Worm (Caenorhabditis elegans) whole organism, young adult: Measurements from ENCODE around the gene C47E12.13.

Source experiments
- B0261.1 ChIP-seq: sonication (generic microtip); optimal IDR thresholded peaks from 2 replicates; lab custom pipeline; 2016; ENCODE audit warnings: mild to moderate bottlenecking, missing genetic modification characterization, moderate library complexity, missing compliant biosample characterization
- C17E4.6 ChIP-seq: fragments of 200-800 bp; sonication (Bioruptor generic); IDR thresholded peaks from 2 replicates; pipeline ENCODE4 v1.3.6; 2022; ENCODE audit warnings: missing genetic modification reagents, missing genetic modification characterization, missing compliant biosample characterization
- F10E7.11 ChIP-seq: sonication (generic microtip); optimal IDR thresholded peaks from 2 replicates; lab custom pipeline; 2017; ENCODE audit warnings: mild to moderate bottlenecking, missing genetic modification characterization, moderate library complexity, missing compliant biosample characterization
- F23B12.7 ChIP-seq: sonication (generic microtip); optimal IDR thresholded peaks from 2 replicates; lab custom pipeline; 2017; ENCODE audit warnings: missing genetic modification characterization, mild to moderate bottlenecking, missing compliant biosample characterization, antibody characterized with exemption, moderate library complexity; ENCODE audit not compliant: insufficient read depth
- F37B4.10 ChIP-seq: fragments of 200-800 bp; sonication (Bioruptor generic); IDR thresholded peaks from 2 replicates; pipeline ENCODE4 v1.3.6; 2022; ENCODE audit warnings: missing genetic modification characterization, missing compliant biosample characterization
- K11D2.4 ChIP-seq: fragments of 200-800 bp; sonication (Bioruptor generic); IDR thresholded peaks from 2 replicates; pipeline ENCODE4 v1.3.6; 2022; ENCODE audit warnings: missing genetic modification reagents, missing genetic modification characterization, missing compliant biosample characterization
- K12H6.12 ChIP-seq: fragments of 200-800 bp; sonication (Bioruptor generic); optimal IDR thresholded peaks from 2 replicates; lab custom pipeline; 2018; ENCODE audit warnings: mild to moderate bottlenecking, missing genetic modification characterization, missing compliant biosample characterization
- T26A5.8 ChIP-seq: sonication (generic microtip); optimal IDR thresholded peaks from 2 replicates; lab custom pipeline; 2016; ENCODE audit warnings: missing genetic modification characterization, missing compliant biosample characterization
- Y53F4B.3 ChIP-seq: fragments of 200-800 bp; sonication (Bioruptor generic); IDR thresholded peaks from 2 replicates; pipeline ENCODE4 v1.3.6; 2022; ENCODE audit warnings: missing genetic modification reagents, missing genetic modification characterization, missing compliant biosample characterization
- Y56A3A.18 ChIP-seq: fragments of 200-800 bp; sonication (Bioruptor generic); IDR thresholded peaks from 2 replicates; pipeline ENCODE4 v1.3.6; 2022; ENCODE audit warnings: missing genetic modification reagents, missing genetic modification characterization, missing compliant biosample characterization
- Y67H2A.10 ChIP-seq: fragments of 200-800 bp; sonication (Bioruptor generic); conservative IDR thresholded peaks from 2 replicates; pipeline ENCODE4 v1.3.6; 2022; ENCODE audit warnings: missing genetic modification reagents, missing genetic modification characterization, missing compliant biosample characterization
- Y79H2A.3 ChIP-seq: fragments of 200-800 bp; sonication (Bioruptor generic); conservative IDR thresholded peaks from 2 replicates; pipeline ENCODE4 v1.3.6; 2022; ENCODE audit warnings: missing genetic modification reagents, missing genetic modification characterization, missing compliant biosample characterization
- Y95B8A.8 ChIP-seq: fragments of 200-800 bp; sonication (Bioruptor generic); IDR thresholded peaks from 2 replicates; pipeline ENCODE4 v1.3.6; 2022; ENCODE audit warnings: missing genetic modification reagents, missing genetic modification characterization, missing compliant biosample characterization
- akir-1 ChIP-seq: fragments of 200-800 bp; sonication (Bioruptor generic); optimal IDR thresholded peaks from 2 replicates; lab custom pipeline; 2018; ENCODE audit warnings: mild to moderate bottlenecking, missing genetic modification characterization, moderate library complexity, missing compliant biosample characterization
- aptf-2 ChIP-seq: fragments of 200-800 bp; sonication (Bioruptor generic); conservative IDR thresholded peaks from 2 replicates; pipeline ENCODE4 v1.3.6; 2022; ENCODE audit warnings: missing genetic modification reagents, missing genetic modification characterization, missing compliant biosample characterization
- bed-1 ChIP-seq: fragments of 200-800 bp; sonication (Bioruptor generic); IDR thresholded peaks from 2 replicates; pipeline ENCODE4 v1.3.6; 2022; ENCODE audit warnings: missing genetic modification reagents, missing genetic modification characterization, missing compliant biosample characterization
- cebp-1 ChIP-seq, 2 experiments: fragments of 200-800 bp in 1 of 2; sonication (Bioruptor generic) in 1 of 2; sonication (generic microtip) in 1 of 2; IDR thresholded peaks in 1 of 2; optimal IDR thresholded peaks in 1 of 2; 2 replicates each; pipeline versions ENCODE4 v1.3.6 to Lab custom; 2017 to 2022; ENCODE audit warnings: missing compliant biosample characterization in 2 of 2, missing genetic modification characterization in 2 of 2, mild to moderate bottlenecking in 1 of 2, missing genetic modification reagents in 1 of 2, moderate library complexity in 1 of 2
- cebp-2 ChIP-seq: fragments of 200-800 bp; sonication (Bioruptor generic); IDR thresholded peaks from 2 replicates; pipeline ENCODE4 v1.3.6; 2022; ENCODE audit warnings: missing genetic modification characterization, missing compliant biosample characterization
- ceh-100 ChIP-seq: fragments of 200-800 bp; sonication (Bioruptor generic); IDR thresholded peaks from 2 replicates; pipeline ENCODE4 v1.3.6; 2022; ENCODE audit warnings: missing genetic modification reagents, missing genetic modification characterization, missing compliant biosample characterization
- dox-1 ChIP-seq: fragments of 200-800 bp; sonication (Bioruptor generic); IDR thresholded peaks from 2 replicates; pipeline ENCODE4 v1.3.6; 2022; ENCODE audit warnings: missing genetic modification reagents, missing genetic modification characterization, missing compliant biosample characterization
- egl-18 ChIP-seq: fragments of 200-800 bp; sonication (Bioruptor generic); IDR thresholded peaks from 2 replicates; pipeline ENCODE4 v1.3.6; 2022; ENCODE audit warnings: missing genetic modification reagents, missing genetic modification characterization, missing compliant biosample characterization
- egl-44 ChIP-seq: fragments of 200-800 bp; sonication (Bioruptor generic); IDR thresholded peaks from 2 replicates; pipeline ENCODE4 v1.3.6; 2022; ENCODE audit warnings: missing genetic modification reagents, missing genetic modification characterization, missing compliant biosample characterization
- ekl-4 ChIP-seq: fragments of 200-800 bp; sonication (Bioruptor generic); IDR thresholded peaks from 2 replicates; pipeline ENCODE4 v1.3.6; 2022; ENCODE audit warnings: missing genetic modification reagents, missing genetic modification characterization, missing compliant biosample characterization
- gei-17 ChIP-seq: fragments of 200-800 bp; sonication (Bioruptor generic); optimal IDR thresholded peaks from 2 replicates; lab custom pipeline; 2018; ENCODE audit warnings: mild to moderate bottlenecking, missing genetic modification characterization, missing compliant biosample characterization
- hrde-1 ChIP-seq: sonication (generic microtip); optimal IDR thresholded peaks from 2 replicates; lab custom pipeline; 2016; ENCODE audit warnings: missing genetic modification characterization, mild to moderate bottlenecking, missing compliant biosample characterization, moderate library complexity, missing genotype, missing genetic modification reagents, borderline replicate concordance
- hsf-1 ChIP-seq: fragments of 200-800 bp; sonication (Bioruptor generic); IDR thresholded peaks from 2 replicates; pipeline ENCODE4 v1.3.6; 2022; ENCODE audit warnings: missing genetic modification reagents, missing genetic modification characterization, missing compliant biosample characterization
- let-526 ChIP-seq: fragments of 200-800 bp; sonication (Bioruptor generic); IDR thresholded peaks from 2 replicates; pipeline ENCODE4 v1.3.6; 2022; ENCODE audit warnings: missing genetic modification reagents, missing genetic modification characterization, missing compliant biosample characterization
- lin-40 ChIP-seq: sonication (generic microtip); optimal IDR thresholded peaks from 2 replicates; lab custom pipeline; 2016; ENCODE audit warnings: missing genetic modification characterization, mild to moderate bottlenecking, missing compliant biosample characterization, missing genotype, missing genetic modification reagents
- madf-10 ChIP-seq: sonication (generic microtip); optimal IDR thresholded peaks from 2 replicates; lab custom pipeline; 2016; ENCODE audit warnings: mild to moderate bottlenecking, missing genetic modification characterization, missing compliant biosample characterization
- madf-8 ChIP-seq: fragments of 200-800 bp; sonication (Bioruptor generic); conservative IDR thresholded peaks from 2 replicates; pipeline ENCODE4 v1.3.6; 2022; ENCODE audit warnings: missing genetic modification reagents, missing genetic modification characterization, missing compliant biosample characterization
- mel-28 ChIP-seq: sonication (generic microtip); optimal IDR thresholded peaks from 2 replicates; lab custom pipeline; 2016; ENCODE audit warnings: borderline replicate concordance, mild to moderate bottlenecking, missing genetic modification characterization, missing compliant biosample characterization
- mxl-1 ChIP-seq: sonication (generic microtip); optimal IDR thresholded peaks from 2 replicates; lab custom pipeline; 2016; ENCODE audit warnings: missing genetic modification characterization, missing compliant biosample characterization
- nhr-179 ChIP-seq: sonication (generic microtip); optimal IDR thresholded peaks from 2 replicates; lab custom pipeline; 2016; ENCODE audit warnings: mild to moderate bottlenecking, missing genetic modification characterization, missing compliant biosample characterization
- nhr-90 ChIP-seq: sonication (generic microtip); optimal IDR thresholded peaks from 2 replicates; lab custom pipeline; 2016; ENCODE audit warnings: missing genotype, mild to moderate bottlenecking, missing genetic modification characterization, missing compliant biosample characterization
- rec-8 ChIP-seq, 2 experiments: sonication (generic microtip); optimal IDR thresholded peaks; 2 replicates each; lab custom pipeline; 2016; ENCODE audit warnings: mild to moderate bottlenecking in 2 of 2, missing genetic modification characterization in 2 of 2, missing genetic modification reagents in 2 of 2, missing genotype in 2 of 2, missing biosample characterization in 1 of 2, missing compliant biosample characterization in 1 of 2, moderate library complexity in 1 of 2
- repo-1 ChIP-seq: sonication (generic microtip); optimal IDR thresholded peaks from 2 replicates; lab custom pipeline; 2017; ENCODE audit warnings: mild to moderate bottlenecking, missing genetic modification characterization, missing compliant biosample characterization
- sdz-38 ChIP-seq: sonication (generic microtip); optimal IDR thresholded peaks from 2 replicates; lab custom pipeline; 2016; ENCODE audit warnings: missing genotype, missing genetic modification characterization, missing compliant biosample characterization
- sea-2 ChIP-seq: fragments of 200-800 bp; sonication (Bioruptor generic); IDR thresholded peaks from 2 replicates; pipeline ENCODE4 v1.3.6; 2022; ENCODE audit warnings: missing genetic modification characterization, missing compliant biosample characterization
- snpc-1.1 ChIP-seq: sonication (generic microtip); optimal IDR thresholded peaks from 2 replicates; lab custom pipeline; 2017; ENCODE audit warnings: missing genetic modification characterization, mild to moderate bottlenecking, missing compliant biosample characterization, antibody characterized with exemption, moderate library complexity, missing genotype, missing genetic modification reagents; ENCODE audit not compliant: insufficient read depth
- tbx-9 ChIP-seq: sonication (generic microtip); optimal IDR thresholded peaks from 2 replicates; lab custom pipeline; 2016; ENCODE audit warnings: borderline replicate concordance, missing genetic modification characterization, inconsistent platforms, missing compliant biosample characterization
- unc-130 ChIP-seq: sonication (generic microtip); optimal IDR thresholded peaks from 2 replicates; lab custom pipeline; 2016; ENCODE audit warnings: missing genetic modification reagents, missing genetic modification characterization, missing compliant biosample characterization
- unc-62 ChIP-seq: fragments of 150-350 bp; optimal IDR thresholded peaks from 2 replicates; lab custom pipeline; 2014; ENCODE audit warnings: missing biosample characterization, missing genetic modification reagents, missing genetic modification characterization
- xnd-1 ChIP-seq: sonication (generic microtip); optimal IDR thresholded peaks from 2 replicates; lab custom pipeline; 2016; ENCODE audit warnings: missing genotype, missing genetic modification reagents, missing genetic modification characterization, missing compliant biosample characterization
- ztf-18 ChIP-seq: sonication (generic microtip); optimal IDR thresholded peaks from 2 replicates; lab custom pipeline; 2016; ENCODE audit warnings: missing genotype, mild to moderate bottlenecking, missing genetic modification characterization, missing compliant biosample characterization
- ztf-6 ChIP-seq: fragments of 200-800 bp; sonication (Bioruptor generic); IDR thresholded peaks from 2 replicates; pipeline ENCODE4 v1.3.6; 2022; ENCODE audit warnings: missing genetic modification reagents, missing genetic modification characterization, missing compliant biosample characterization

The C47E12.13 gene

DNA sequence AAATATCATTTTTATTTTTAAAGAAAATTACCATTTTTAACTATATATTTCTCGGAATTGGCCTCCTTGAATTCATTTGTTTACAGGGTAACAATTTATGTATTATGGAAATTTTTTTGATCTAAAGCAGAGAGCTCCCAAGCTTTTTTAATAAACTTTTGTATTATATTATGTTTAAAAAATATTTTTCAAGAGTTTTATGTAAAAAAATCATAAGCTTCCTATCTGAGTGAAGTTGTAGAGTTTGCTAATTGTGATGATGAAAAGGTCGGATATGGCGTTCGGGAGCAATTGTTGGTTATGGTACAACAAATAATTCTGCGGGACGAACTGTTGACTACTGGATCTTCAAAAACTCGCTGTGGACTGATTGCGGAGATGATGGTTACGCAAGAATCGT, 14.6 kb upstream of the C47E12.13 start, which contains the start of gene F44D12.19:
Gene F44D12.19 (plus strand): TSS at position 301 of the 400 bp plus-strand sequence.
- TF ChIP-seq cebp-1 (GFP tag; IDR thresholded peaks at IDR 0.05; lab: Robert Waterston, UW): no peak
- no peak for TF ChIP-seq cebp-1 (tag; optimal IDR thresholded peaks at IDR 0.05; lab: Kevin White, UChicago)
- no peak for TF ChIP-seq xnd-1 (tag; lab: Kevin White, UChicago)
- TF ChIP-seq Y95B8A.8: no peak
- TF ChIP-seq mxl-1 (tag; lab: Kevin White, UChicago): no peak
- no peak for TF ChIP-seq dox-1 (GFP tag; lab: Robert Waterston, UW)
- TF ChIP-seq snpc-1.1 (tag; lab: Kevin White, UChicago): no peak
- TF ChIP-seq lin-40 (tag; lab: Kevin White, UChicago): no peak
- no peak for TF ChIP-seq hrde-1 (tag; lab: Kevin White, UChicago)
- no peak for TF ChIP-seq Y67H2A.10
- TF ChIP-seq K12H6.12 (tag; lab: Kevin White, UChicago): no peak
- TF ChIP-seq aptf-2 (GFP tag; lab: Robert Waterston, UW): no peak
- TF ChIP-seq bed-1 (GFP tag; lab: Robert Waterston, UW): no peak
- TF ChIP-seq madf-10 (tag; lab: Kevin White, UChicago): no peak
- TF ChIP-seq Y53F4B.3 (GFP tag; lab: Robert Waterston, UW): no peak
- TF ChIP-seq ztf-18 (tag; lab: Kevin White, UChicago): no peak
- TF ChIP-seq mel-28 (tag; lab: Kevin White, UChicago): no peak
- no peak for TF ChIP-seq sea-2 (GFP tag; lab: Robert Waterston, UW)
- TF ChIP-seq let-526 (GFP tag; lab: Robert Waterston, UW): no peak
- TF ChIP-seq gei-17: no peak
- TF ChIP-seq hsf-1 (GFP tag; lab: Robert Waterston, UW): no peak
- TF ChIP-seq, all 124 proteins: peak for 0

DNA sequence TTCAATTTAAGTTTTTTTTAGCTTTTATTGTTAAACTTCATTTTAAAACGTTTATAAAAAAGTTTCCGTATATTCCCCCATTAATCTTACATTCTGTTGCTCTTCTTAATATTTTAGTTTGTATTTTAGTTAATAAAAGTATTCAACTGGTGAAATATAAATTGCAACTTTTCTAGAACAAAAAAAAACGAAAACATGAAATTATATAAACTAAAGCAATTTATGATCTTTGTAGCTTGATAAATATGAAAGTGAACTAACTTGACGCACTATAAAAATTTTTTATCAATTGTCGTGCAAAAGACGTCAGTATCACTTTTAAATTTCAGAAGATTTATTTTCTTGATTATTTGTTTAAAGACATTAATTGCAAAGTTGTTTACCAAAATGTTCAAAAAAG, 10.9 kb upstream of the C47E12.13 start, which contains the start of gene F44D12.2:
Gene F44D12.2 (minus strand): TSS at position 101 of the 400 bp plus-strand sequence.
- TF ChIP-seq ekl-4: no peak
- TF ChIP-seq unc-130 (GFP tag; lab: Kevin White, UChicago): no peak
- TF ChIP-seq unc-62: no peak
- no peak for TF ChIP-seq F37B4.10
- TF ChIP-seq tbx-9: no peak
- TF ChIP-seq mxl-1 (tag; lab: Kevin White, UChicago): no peak
- TF ChIP-seq gei-17: no peak
- TF ChIP-seq repo-1 (tag; lab: Kevin White, UChicago): no peak
- TF ChIP-seq cebp-2 (GFP tag; lab: Robert Waterston, UW): no peak
- TF ChIP-seq Y79H2A.3 (GFP tag; lab: Robert Waterston, UW): no peak
- no peak for TF ChIP-seq hsf-1 (GFP tag; lab: Robert Waterston, UW)
- no peak for TF ChIP-seq C17E4.6
- no peak for TF ChIP-seq ztf-6
- no peak for TF ChIP-seq Y56A3A.18
- TF ChIP-seq akir-1 (GFP tag; lab: Kevin White, UChicago): no peak
- TF ChIP-seq nhr-90 (tag; lab: Kevin White, UChicago): no peak

- TF ChIP-seq ceh-100: no peak
- no peak for TF ChIP-seq T26A5.8
- no peak for TF ChIP-seq sdz-38 (tag; lab: Kevin White, UChicago)
- TF ChIP-seq nhr-179 (tag; lab: Kevin White, UChicago): no peak
- no peak for TF ChIP-seq unc-130 (GFP tag; lab: Kevin White, UChicago)
- TF ChIP-seq rec-8 (tag; optimal IDR thresholded peaks at IDR 0.05; lab: Kevin White, UChicago): no peak
- TF ChIP-seq B0261.1 (tag; lab: Kevin White, UChicago): no peak
- no peak for TF ChIP-seq sea-2 (GFP tag; lab: Robert Waterston, UW)
- no peak for TF ChIP-seq egl-18
- no peak for TF ChIP-seq xnd-1 (tag; lab: Kevin White, UChicago)
- no peak for TF ChIP-seq F10E7.11 (tag; lab: Kevin White, UChicago)
- TF ChIP-seq egl-44: no peak
- TF ChIP-seq K11D2.4 (GFP tag; lab: Robert Waterston, UW): no peak
- TF ChIP-seq cebp-2 (GFP tag; lab: Robert Waterston, UW): no peak
- no peak for TF ChIP-seq madf-8
- TF ChIP-seq F23B12.7: no peak
- no peak for TF ChIP-seq mel-28 (tag; lab: Kevin White, UChicago)
Observed at ce11 chrIV:10016977-10017376, 10.3 kb upstream of the C47E12.13 start, which contains the start of gene ent-7. Gene ent-7 (plus strand): TSS chrIV:10017277.
